Worm (Caenorhabditis elegans): ENCODE results near the gene xtr-1.

ce11 chrX:11857178-11857577 lies 4.6 kb downstream of the xtr-1 start, which contains the start of gene mes-1:
- TF ChIP-seq ama-1 (optimal IDR thresholded peaks at IDR 0.05): no peak
- TF ChIP-seq aly-1 (tag; optimal IDR thresholded peaks at IDR 0.05): no peak
- no peak for TF ChIP-seq ceh-13 (GFP tag; optimal IDR thresholded peaks at IDR 0.05)
- no peak for TF ChIP-seq ceh-36 (tag; optimal IDR thresholded peaks at IDR 0.05)
- no peak for TF ChIP-seq scrt-1 (GFP tag; IDR thresholded peaks at IDR 0.05)
- TF ChIP-seq flt-1 (GFP tag; IDR thresholded peaks at IDR 0.05): no peak
- no peak for TF ChIP-seq B0310.2 (tag; optimal IDR thresholded peaks at IDR 0.05)
- TF ChIP-seq hmbx-1 (tag; optimal IDR thresholded peaks at IDR 0.05): no peak
- TF ChIP-seq ets-7 (tag; optimal IDR thresholded peaks at IDR 0.05): no peak

Measured in whole organism, early embryonic.